Fruit fly (Drosophila melanogaster): Measurements from ENCODE around the gene CG13251.

CG13251 gene

dm6 chr3L:20635590-20636139 is 1.3 kb upstream of the CG13251 start (continued):
- no peak for TF ChIP-seq vri (GFP tag; optimal IDR thresholded peaks at IDR 0.05)
- TF ChIP-seq Eip93F (GFP tag; optimal IDR thresholded peaks at IDR 0.05): no peak
- TF ChIP-seq CG8632 (GFP tag; optimal IDR thresholded peaks at IDR 0.05): peak; percentile 18
- TF ChIP-seq Ets96B (tag; optimal IDR thresholded peaks at IDR 0.05): peak; percentile 68
- no peak for TF ChIP-seq CG9139 (GFP tag; optimal IDR thresholded peaks at IDR 0.05)
- peak; percentile 56 for TF ChIP-seq net (GFP tag; optimal IDR thresholded peaks at IDR 0.05)
- peak; percentile 18 for TF ChIP-seq CG31627 (GFP tag; optimal IDR thresholded peaks at IDR 0.05)
- peak; percentile 43 for TF ChIP-seq topi (GFP tag; optimal IDR thresholded peaks at IDR 0.05)
- peak; percentile 22 for TF ChIP-seq Hr39 (GFP tag; optimal IDR thresholded peaks at IDR 0.05)
- TF ChIP-seq spab (GFP tag; optimal IDR thresholded peaks at IDR 0.05): peak; percentile 55
- peak; percentile 2 for TF ChIP-seq CG34406 (GFP tag; optimal IDR thresholded peaks at IDR 0.05)
- TF ChIP-seq Eip75B (GFP tag; optimal IDR thresholded peaks at IDR 0.05): peak; percentile 25

dm6 chr3L:20637845-20638244 is 846 bp downstream of the CG13251 start:
- TF ChIP-seq topi (GFP tag; optimal IDR thresholded peaks at IDR 0.05) (no peak), CG8319 (GFP tag; optimal IDR thresholded peaks at IDR 0.05) (no peak), CG4318 (GFP tag; optimal IDR thresholded peaks at IDR 0.05) (no peak), CG32006 (GFP tag; optimal IDR thresholded peaks at IDR 0.05) (no peak), vri (GFP tag; optimal IDR thresholded peaks at IDR 0.05) (no peak), CG3032 (tag; optimal IDR thresholded peaks at IDR 0.05) (no peak), Smox (GFP tag; optimal IDR thresholded peaks at IDR 0.05) (no peak), CG16779 (tag; optimal IDR thresholded peaks at IDR 0.05) (no peak), Eip75B (GFP tag; optimal IDR thresholded peaks at IDR 0.05) (no peak), fd85E (GFP tag; optimal IDR thresholded peaks at IDR 0.05) (no peak), CG1621 (tag; optimal IDR thresholded peaks at IDR 0.05) (no peak), CG8119 (GFP tag; IDR thresholded peaks at IDR 0.05) (no peak), CG6854 (GFP tag; optimal IDR thresholded peaks at IDR 0.05) (no peak), net (GFP tag; optimal IDR thresholded peaks at IDR 0.05) (no peak), Blimp-1 (GFP tag; optimal IDR thresholded peaks at IDR 0.05) (no peak), CG11762 (GFP tag; optimal IDR thresholded peaks at IDR 0.05; ENCODE audit: insufficient read depth) (no peak), achi (GFP tag; optimal IDR thresholded peaks at IDR 0.05) (no peak), OdsH (GFP tag; optimal IDR thresholded peaks at IDR 0.05) (no peak)

DNA sequence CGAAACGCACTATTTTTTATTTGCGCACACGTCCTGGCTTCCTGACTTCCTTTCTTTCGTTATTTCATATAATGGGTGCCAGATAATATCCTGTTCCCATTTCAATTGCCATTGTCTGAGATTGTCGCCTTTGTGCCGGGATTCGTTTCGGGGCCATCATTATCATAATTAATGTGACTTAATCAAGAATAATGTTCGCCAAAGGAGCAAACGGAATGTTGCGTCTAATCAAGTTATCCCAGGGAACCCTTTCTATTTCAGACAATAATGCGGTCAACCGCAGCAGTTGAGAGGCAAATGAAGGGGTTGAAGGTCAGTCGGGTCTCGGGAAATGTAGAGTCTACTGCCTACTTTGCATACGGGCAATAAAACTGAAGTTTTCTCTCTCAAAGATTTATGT is 6.8 kb downstream of the CG13251 start:
- no peak for TF ChIP-seq eg (GFP tag; IDR thresholded peaks at IDR 0.05)
- no peak for TF ChIP-seq dsx (GFP tag; optimal IDR thresholded peaks at IDR 0.05; ENCODE audit: poor library complexity, severe bottlenecking)
- TF ChIP-seq dac (GFP tag; optimal IDR thresholded peaks at IDR 0.05): no peak
- TF ChIP-seq Ets96B (tag; optimal IDR thresholded peaks at IDR 0.05): no peak
- no peak for TF ChIP-seq Hr39 (GFP tag; optimal IDR thresholded peaks at IDR 0.05)

dm6 chr3L:20644637-20645036 is 7.6 kb downstream of the CG13251 start:
- peak; percentile 63 for TF ChIP-seq svp (GFP tag)
- TF ChIP-seq Smox (GFP tag; optimal IDR thresholded peaks at IDR 0.05): no peak

dm6 chr3L:20648957-20649356 is 12.0 kb downstream of the CG13251 start:
- peak; percentile 79 for TF ChIP-seq CG6792 (GFP tag; optimal IDR thresholded peaks at IDR 0.05)
- TF ChIP-seq Hr39 (GFP tag; optimal IDR thresholded peaks at IDR 0.05): peak; percentile 89
- peak; percentile 92 for TF ChIP-seq svp (GFP tag)
- TF ChIP-seq dsx (GFP tag; optimal IDR thresholded peaks at IDR 0.05; ENCODE audit: poor library complexity, severe bottlenecking): peak; percentile 72
- peak; percentile 81 for TF ChIP-seq acj6 (GFP tag; optimal IDR thresholded peaks at IDR 0.05)
- peak; percentile 82 for TF ChIP-seq Sox102F (GFP tag; optimal IDR thresholded peaks at IDR 0.05)
- peak in 1 of 2 experiments; percentile 3 for TF ChIP-seq salr (GFP tag; optimal IDR thresholded peaks at IDR 0.05)
- peak; percentile 88 for TF ChIP-seq Eip78C (GFP tag)
- no peak for TF ChIP-seq eg (GFP tag; IDR thresholded peaks at IDR 0.05)
- peak; percentile 86 for TF ChIP-seq CG31627 (GFP tag; optimal IDR thresholded peaks at IDR 0.05)
- peak; percentile 91 for TF ChIP-seq esn (GFP tag; optimal IDR thresholded peaks at IDR 0.05)
- no peak for TF ChIP-seq CG15336 (GFP tag; IDR thresholded peaks at IDR 0.05)
- TF ChIP-seq CG8319 (GFP tag; optimal IDR thresholded peaks at IDR 0.05): peak; percentile 66
- TF ChIP-seq Hr4 (GFP tag; optimal IDR thresholded peaks at IDR 0.05): no peak
- TF ChIP-seq CG8632 (GFP tag; optimal IDR thresholded peaks at IDR 0.05): peak; percentile 73
- peak; percentile 68 for TF ChIP-seq CG3032 (tag; optimal IDR thresholded peaks at IDR 0.05)
- TF ChIP-seq Hr38 (GFP tag; optimal IDR thresholded peaks at IDR 0.05): no peak
- peak; percentile 81 for TF ChIP-seq Eip75B (GFP tag; optimal IDR thresholded peaks at IDR 0.05)
- TF ChIP-seq CG16779 (tag; optimal IDR thresholded peaks at IDR 0.05): no peak
- peak; percentile 48 for TF ChIP-seq net (GFP tag; optimal IDR thresholded peaks at IDR 0.05)
- peak; percentile 43 for TF ChIP-seq CG6854 (GFP tag; optimal IDR thresholded peaks at IDR 0.05)
- peak; percentile 54 for TF ChIP-seq fd59A (GFP tag; optimal IDR thresholded peaks at IDR 0.05)
- peak; percentile 76 for TF ChIP-seq OdsH (GFP tag; optimal IDR thresholded peaks at IDR 0.05)
- no peak for TF ChIP-seq CG4318 (GFP tag; optimal IDR thresholded peaks at IDR 0.05)
- peak; percentile 53 for TF ChIP-seq Sox15 (GFP tag; optimal IDR thresholded peaks at IDR 0.05)
- peak; percentile 8 for TF ChIP-seq Lpt (GFP tag; optimal IDR thresholded peaks at IDR 0.05)
